Fruit fly (Drosophila melanogaster) whole organism, pupa: ENCODE results near the gene CG15930.

Experiments
- CG10348 ChIP-seq: fragments of 200-800 bp; sonication (Bioruptor generic); IDR thresholded peaks from 2 replicates; pipeline ENCODE4 v1.3.6; 2022; ENCODE audit warnings: missing biosample characterization, missing genetic modification characterization
- CG12605 ChIP-seq: fragments of 200-800 bp; sonication (Bioruptor generic); IDR thresholded peaks from 2 replicates; pipeline ENCODE4 v1.3.6; 2022; ENCODE audit warnings: missing biosample characterization, missing genetic modification characterization
- CG17806 ChIP-seq: fragments of 200-800 bp; sonication (Bioruptor generic); optimal IDR thresholded peaks from 2 replicates; lab custom pipeline; 2018; ENCODE audit warnings: missing biosample characterization, mild to moderate bottlenecking, missing genetic modification characterization, moderate library complexity
- CG32121 ChIP-seq: fragments of 200-800 bp; sonication (Bioruptor generic); IDR thresholded peaks from 2 replicates; pipeline ENCODE4 v1.3.6; 2022; ENCODE audit warnings: missing biosample characterization, missing genetic modification characterization
- CG34367 ChIP-seq: fragments of 200-800 bp; sonication (Bioruptor generic); optimal IDR thresholded peaks from 2 replicates; lab custom pipeline; 2018; ENCODE audit warnings: missing biosample characterization, mild to moderate bottlenecking, missing genetic modification characterization
- CG4496 ChIP-seq: fragments of 200-800 bp; sonication (Bioruptor generic); IDR thresholded peaks from 3 replicates; pipeline ENCODE4 v1.3.6; 2022; ENCODE audit warnings: missing biosample characterization, missing genetic modification characterization
- CG8159 ChIP-seq: fragments of 200-800 bp; sonication (Bioruptor generic); optimal IDR thresholded peaks from 3 replicates; lab custom pipeline; 2018; ENCODE audit warnings: missing biosample characterization, mild to moderate bottlenecking, missing genetic modification characterization, moderate library complexity
- CG8301 ChIP-seq: fragments of 200-800 bp; sonication (Bioruptor generic); optimal IDR thresholded peaks from 2 replicates; lab custom pipeline; 2018; ENCODE audit warnings: missing biosample characterization, mild to moderate bottlenecking, missing genetic modification characterization
- CG9948 ChIP-seq: fragments of 200-800 bp; sonication (Bioruptor generic); optimal IDR thresholded peaks from 2 replicates; lab custom pipeline; 2018; ENCODE audit warnings: missing biosample characterization, mild to moderate bottlenecking, missing genetic modification characterization, moderate library complexity
- D1 ChIP-seq: fragments of 200-800 bp; sonication (Bioruptor generic); optimal IDR thresholded peaks from 2 replicates; lab custom pipeline; 2018; ENCODE audit warnings: missing biosample characterization, mild to moderate bottlenecking, missing genetic modification characterization, moderate library complexity
- EcR ChIP-seq: fragments of 200-800 bp; sonication (Bioruptor generic); optimal IDR thresholded peaks from 3 replicates; lab custom pipeline; 2019; ENCODE audit warnings: missing biosample characterization, missing genetic modification characterization, mild to moderate bottlenecking, moderate library complexity, missing genetic modification reagents
- Ets98B ChIP-seq: fragments of 200-800 bp; sonication (Bioruptor generic); IDR thresholded peaks from 2 replicates; pipeline ENCODE4 v1.3.6; 2022; ENCODE audit warnings: missing biosample characterization, missing genetic modification characterization
- Pif1A ChIP-seq: fragments of 200-800 bp; sonication (Bioruptor generic); optimal IDR thresholded peaks from 3 replicates; lab custom pipeline; 2016; ENCODE audit warnings: missing biosample characterization, missing genetic modification characterization
- Pif1B ChIP-seq: fragments of 200-800 bp; sonication (Bioruptor generic); optimal IDR thresholded peaks from 3 replicates; lab custom pipeline; 2016; ENCODE audit warnings: missing biosample characterization, missing genetic modification characterization
- Snoo ChIP-seq: fragments of 200-800 bp; sonication (Bioruptor generic); optimal IDR thresholded peaks from 3 replicates; lab custom pipeline; 2017; ENCODE audit warnings: missing biosample characterization, mild to moderate bottlenecking, missing genetic modification characterization, inconsistent platforms
- fd96Ca ChIP-seq: fragments of 200-800 bp; sonication (Bioruptor generic); IDR thresholded peaks from 3 replicates; pipeline ENCODE4 v1.3.6; 2022; ENCODE audit warnings: missing biosample characterization, missing genetic modification characterization
- gl ChIP-seq: fragments of 200-800 bp; sonication (Bioruptor generic); optimal IDR thresholded peaks from 2 replicates; lab custom pipeline; 2018; ENCODE audit warnings: missing biosample characterization, mild to moderate bottlenecking, missing genetic modification characterization
- rn ChIP-seq: fragments of 200-800 bp; sonication (Bioruptor generic); IDR thresholded peaks from 2 replicates; pipeline ENCODE4 v1.3.6; 2022; ENCODE audit warnings: missing biosample characterization, missing genetic modification characterization

Gene CG15930

dm6 chrX:5286513-5286912 is 30.6 kb downstream of the CG15930 start:
- TF ChIP-seq rn (GFP tag; lab: Robert Waterston, UW) (no peak), CG4496 (no peak), Snoo (tag; lab: Kevin White, UChicago) (no peak), Pif1A (GFP tag; lab: Kevin White, UChicago) (no peak), CG9948 (tag; lab: Kevin White, UChicago) (no peak), gl (tag; lab: Kevin White, UChicago) (no peak), CG32121 (GFP tag; lab: Robert Waterston, UW) (no peak), CG8301 (tag; lab: Kevin White, UChicago) (no peak), EcR (GFP tag; lab: Kevin White, UChicago) (no peak), Pif1B (no peak), CG12605 (GFP tag; lab: Robert Waterston, UW) (no peak), D1 (tag; lab: Kevin White, UChicago) (no peak), CG10348 (GFP tag; lab: Robert Waterston, UW) (no peak), Ets98B (GFP tag; lab: Robert Waterston, UW) (no peak), CG8159 (tag; lab: Kevin White, UChicago) (no peak), CG34367 (tag; lab: Kevin White, UChicago) (no peak), fd96Ca (GFP tag; lab: Robert Waterston, UW) (no peak)

- TF ChIP-seq CG17806 (no peak), CG8159 (tag; lab: Kevin White, UChicago) (peak; percentile 2)
These were observed 31.3 kb downstream of the CG15930 start for dm6 chrX:5285835-5286234.
